Fruit fly (Drosophila melanogaster) whole organism, wandering third instar larva: ENCODE results near the gene Ir7f.

ENCODE experiments used
- CrebA ChIP-seq: fragments of 200-800 bp; sonication (Bioruptor generic); optimal IDR thresholded peaks from 2 replicates; lab custom pipeline; 2016; ENCODE audit warnings: missing biosample characterization, mild to moderate bottlenecking, missing genetic modification characterization, borderline replicate concordance
- Dif ChIP-seq: fragments of 200-275, 200-300 bp; sonication (Bioruptor generic); optimal IDR thresholded peaks from 2 replicates; lab custom pipeline; 2018; ENCODE audit warnings: missing biosample characterization, missing genetic modification characterization; ENCODE audit not compliant: partially characterized antibody
- Sp1 ChIP-seq: fragments of 200-800 bp; sonication (Bioruptor generic); optimal IDR thresholded peaks from 3 replicates; lab custom pipeline; 2019; ENCODE audit warnings: missing biosample characterization, mild to moderate bottlenecking, missing genetic modification characterization, moderate library complexity
- fru ChIP-seq: fragments of 200-800 bp; sonication (Bioruptor generic); optimal IDR thresholded peaks from 3 replicates; lab custom pipeline; 2016; ENCODE audit warnings: missing biosample characterization, mild to moderate bottlenecking, missing genetic modification characterization
- psq ChIP-seq: fragments of 200-800 bp; sonication (Bioruptor generic); optimal IDR thresholded peaks from 3 replicates; lab custom pipeline; 2017; ENCODE audit warnings: missing biosample characterization, mild to moderate bottlenecking, missing genetic modification characterization, moderate library complexity
- sv ChIP-seq: fragments of 200-800 bp; sonication (Bioruptor generic); optimal IDR thresholded peaks from 3 replicates; lab custom pipeline; 2016; ENCODE audit warnings: missing biosample characterization, missing genetic modification characterization

- no peak for TF ChIP-seq Dif
- TF ChIP-seq fru (GFP tag; lab: Kevin White, UChicago): no peak
- TF ChIP-seq Sp1: no peak
- no peak for TF ChIP-seq psq (GFP tag; lab: Kevin White, UChicago)
- no peak for TF ChIP-seq CrebA (GFP tag; lab: Kevin White, UChicago)
- TF ChIP-seq sv: no peak
Observed at dm6 chrX:7873172-7873930, 10.5 kb downstream of the Ir7f start, which contains the start of gene dec.
